Fruit fly (Drosophila melanogaster) whole organism, prepupa: ENCODE data around the gene Ilp1.

Experiments used
- CG11294 ChIP-seq: fragments of 200-800 bp; sonication (Bioruptor generic); IDR thresholded peaks from 2 replicates; pipeline ENCODE4 v1.3.6; 2022; ENCODE audit warnings: missing biosample characterization, missing genetic modification characterization
- CG7368 ChIP-seq: fragments of 200-800 bp; sonication (Bioruptor generic); optimal IDR thresholded peaks from 3 replicates; lab custom pipeline; 2016; ENCODE audit warnings: missing biosample characterization, missing genetic modification characterization
- CG8632 ChIP-seq: fragments of 200-800 bp; sonication (Bioruptor generic); optimal IDR thresholded peaks from 3 replicates; lab custom pipeline; 2016; ENCODE audit warnings: missing biosample characterization, missing genetic modification characterization
- CG9139 ChIP-seq: fragments of 200-800 bp; sonication (Bioruptor generic); optimal IDR thresholded peaks from 3 replicates; lab custom pipeline; 2017; ENCODE audit warnings: missing biosample characterization, mild to moderate bottlenecking, missing genetic modification characterization
- Eip93F ChIP-seq: fragments of 200-800 bp; sonication (Bioruptor generic); optimal IDR thresholded peaks from 2 replicates; lab custom pipeline; 2016; ENCODE audit warnings: missing biosample characterization, mild to moderate bottlenecking, missing genetic modification characterization
- Ets96B ChIP-seq: fragments of 200-800 bp; optimal IDR thresholded peaks from 2 replicates; lab custom pipeline; 2019; ENCODE audit warnings: missing biosample characterization, mild to moderate bottlenecking, missing genetic modification characterization, moderate library complexity
- Hr39 ChIP-seq: fragments of 200-800 bp; sonication (Bioruptor generic); optimal IDR thresholded peaks from 2 replicates; lab custom pipeline; 2016; ENCODE audit warnings: missing biosample characterization, missing genetic modification characterization
- Sox14 ChIP-seq: fragments of 200-800 bp; sonication (Bioruptor generic); optimal IDR thresholded peaks from 3 replicates; lab custom pipeline; 2016; ENCODE audit warnings: missing biosample characterization, missing genetic modification characterization
- dsx ChIP-seq: fragments of 200-800 bp; optimal IDR thresholded peaks from 3 replicates; lab custom pipeline; 2019; ENCODE audit warnings: missing biosample characterization, mild to moderate bottlenecking, missing genetic modification characterization, moderate library complexity; ENCODE audit not compliant: poor library complexity, severe bottlenecking
- salr ChIP-seq, 2 experiments: fragments of 200-800 bp; sonication (Bioruptor generic); optimal IDR thresholded peaks; 3 replicates each; lab custom pipeline; 2016 to 2018; ENCODE audit warnings: missing biosample characterization in 2 of 2, missing genetic modification characterization in 2 of 2, mild to moderate bottlenecking in 1 of 2

- TF ChIP-seq CG11294 (GFP tag; lab: Robert Waterston, UW): no peak
- TF ChIP-seq dsx (GFP tag; lab: Kevin White, UChicago): no peak
- TF ChIP-seq salr (GFP tag; optimal IDR thresholded peaks at IDR 0.05; lab: Kevin White, UChicago): peak in 1 of 2 experiments; percentile 27
- TF ChIP-seq Eip93F (GFP tag; lab: Kevin White, UChicago): no peak
- no peak for TF ChIP-seq Sox14 (GFP tag; lab: Kevin White, UChicago)
- no peak for TF ChIP-seq CG9139
- TF ChIP-seq CG8632 (GFP tag; lab: Kevin White, UChicago): no peak
- no peak for TF ChIP-seq Hr39 (GFP tag; lab: Kevin White, UChicago)
- TF ChIP-seq CG7368: no peak
- no peak for TF ChIP-seq Ets96B (tag; lab: Kevin White, UChicago)
Observed at dm6 chr3L:9764307-9764706, 33.9 kb upstream of the Ilp1 start.
